Fruit fly (Drosophila melanogaster) whole organism: ENCODE measurements around the gene Grx5.

Source experiments
- CG8478 ChIP-seq: fragments of >200 bp; optimal IDR thresholded peaks from 2 replicates; lab custom pipeline; 2018; ENCODE audit warnings: inconsistent platforms
- Dll ChIP-seq: fragments of >200 bp; optimal IDR thresholded peaks from 2 replicates; lab custom pipeline; 2017
- EcR ChIP-seq, 2 experiments: fragments of >200 bp; optimal IDR thresholded peaks; 2 replicates each; lab custom pipeline; 2017; ENCODE audit warnings: missing biosample characterization in 2 of 2, missing genetic modification characterization in 2 of 2, missing genetic modification reagents in 2 of 2
- pan ChIP-seq: fragments of >200 bp; optimal IDR thresholded peaks from 2 replicates; lab custom pipeline; 2017
- psq ChIP-seq: fragments of >200 bp; optimal IDR thresholded peaks from 2 replicates; lab custom pipeline; 2017
- usp ChIP-seq: fragments of >200 bp; optimal IDR thresholded peaks from 2 replicates; lab custom pipeline; 2017; ENCODE audit warnings: missing biosample characterization, missing genetic modification characterization, mixed read lengths

DNA sequence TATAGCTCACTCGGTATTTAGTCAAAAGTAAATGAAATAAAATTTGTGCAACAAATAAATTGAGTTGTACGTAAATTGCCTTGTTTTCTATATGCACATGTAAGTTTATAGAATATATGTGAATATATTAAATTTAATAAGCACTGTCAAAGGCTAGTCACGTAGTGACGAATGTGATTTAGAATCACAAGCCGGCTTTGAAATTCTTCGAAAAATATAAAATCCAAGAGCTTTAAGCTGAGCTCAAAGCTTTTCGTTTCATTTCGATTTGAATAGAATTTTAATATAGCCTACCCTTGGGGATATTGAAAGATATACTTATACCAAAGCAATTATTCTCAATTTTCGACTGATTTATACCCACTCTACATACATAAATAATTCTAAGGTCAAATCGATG lies 12.1 kb upstream of the Grx5 start:
- TF ChIP-seq CG8478 (lab: Kevin White, UChicago) (no peak), psq (lab: Kevin White, UChicago) (no peak), Dll (no peak), pan (lab: Kevin White, UChicago) (no peak), usp (GFP tag; lab: Kevin White, UChicago) (no peak), EcR (GFP tag; optimal IDR thresholded peaks at IDR 0.05; lab: Kevin White, UChicago) (no peak)
